Fruit fly (Drosophila melanogaster) whole organism, adult: ENCODE results near the gene CG42729.
A peak's percentile ranks its signal among the peaks of the same experiment; 100 is the strongest.

ENCODE experiments used
- CG11617 ChIP-seq: fragments of 200-800 bp; sonication (Bioruptor generic); optimal IDR thresholded peaks from 2 replicates; lab custom pipeline; 2017; ENCODE audit warnings: mild to moderate bottlenecking, missing biosample characterization, missing genetic modification reagents, missing genetic modification characterization
- CG5204 ChIP-seq: fragments of 200-800 bp; sonication (Bioruptor generic); optimal IDR thresholded peaks from 2 replicates; lab custom pipeline; 2016; ENCODE audit warnings: missing biosample characterization, missing genetic modification characterization
- CG7045 ChIP-seq: fragments of 200-800 bp; sonication (Bioruptor generic); optimal IDR thresholded peaks from 2 replicates; lab custom pipeline; 2017; ENCODE audit warnings: missing biosample characterization, mild to moderate bottlenecking, missing genetic modification characterization
- Clk ChIP-seq: fragments of 200-800 bp; sonication (Bioruptor generic); optimal IDR thresholded peaks from 2 replicates; lab custom pipeline; 2017; ENCODE audit warnings: missing biosample characterization, missing genetic modification characterization
- Hr96 ChIP-seq: fragments of 200-800 bp; sonication (Bioruptor generic); optimal IDR thresholded peaks from 2 replicates; lab custom pipeline; 2016; ENCODE audit warnings: missing biosample characterization, missing genetic modification characterization
- Mnt ChIP-seq: fragments of 200-800 bp; sonication (Bioruptor generic); optimal IDR thresholded peaks from 2 replicates; lab custom pipeline; 2016; ENCODE audit warnings: missing biosample characterization, mild to moderate bottlenecking, missing genetic modification characterization
- tj ChIP-seq: fragments of 200-800 bp; sonication (Bioruptor generic); optimal IDR thresholded peaks from 3 replicates; lab custom pipeline; 2017; ENCODE audit warnings: missing biosample characterization, mild to moderate bottlenecking, missing genetic modification characterization, moderate library complexity

dm6 chr3L:15518344-15518743 lies 9.0 kb downstream of the CG42729 start:
- TF ChIP-seq Hr96 (GFP tag; lab: Kevin White, UChicago) (no peak), Mnt (peak; percentile 35), Clk (GFP tag; lab: Kevin White, UChicago) (no peak), CG5204 (GFP tag; lab: Kevin White, UChicago) (no peak), CG7045 (GFP tag; lab: Kevin White, UChicago) (no peak), tj (GFP tag; lab: Kevin White, UChicago) (no peak), CG11617 (no peak)
